Fruit fly (Drosophila melanogaster) Kc167 (cell line): ENCODE data around the gene CG4502.

ENCODE experiments used
- Myc ChIP-seq: fragments of >200 bp; optimal IDR thresholded peaks from 2 replicates; lab custom pipeline; 2017; ENCODE audit warnings: missing external identifiers
- Sin3A ChIP-seq: fragments of >200 bp; optimal IDR thresholded peaks from 2 replicates; lab custom pipeline; 2018; ENCODE audit warnings: missing external identifiers
- h ChIP-seq: fragments of >200 bp; optimal IDR thresholded peaks from 3 replicates; lab custom pipeline; 2018; ENCODE audit warnings: missing external identifiers
- psq ChIP-seq: fragments of >200 bp; optimal IDR thresholded peaks from 2 replicates; lab custom pipeline; 2017; ENCODE audit warnings: missing external identifiers

DNA sequence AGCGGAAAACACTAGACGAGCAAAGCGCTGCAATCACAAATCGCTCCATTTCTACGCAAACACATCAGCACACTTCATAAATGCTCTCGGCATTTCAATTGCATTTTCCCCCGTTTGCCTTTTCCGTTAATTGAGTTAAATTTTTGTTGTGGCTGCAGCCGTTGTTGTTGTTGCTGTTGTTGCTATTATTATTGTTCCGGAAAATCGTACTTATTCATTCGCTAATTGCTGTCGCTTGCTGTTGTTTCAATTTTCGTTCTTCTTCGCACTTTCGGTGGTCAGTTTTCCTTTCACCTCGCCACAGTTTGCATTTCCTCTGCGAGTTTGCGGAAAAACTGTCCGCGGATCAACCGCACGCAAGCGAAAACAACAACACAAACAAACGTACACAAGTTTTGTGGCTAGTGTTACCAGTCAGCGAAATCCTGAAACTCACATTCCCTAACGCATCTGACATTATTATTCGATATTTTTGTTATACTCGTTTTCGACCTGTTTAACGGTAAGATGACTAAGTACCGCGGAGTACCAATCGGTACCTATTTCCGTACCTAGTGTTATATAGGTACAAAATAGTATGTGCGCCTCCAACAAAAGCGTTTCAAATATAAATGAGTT lies 15.7 kb upstream of the CG4502 start, which contains the start of gene CG13784:
- TF ChIP-seq Sin3A (lab: Kevin White, UChicago) (no peak), Myc (lab: Kevin White, UChicago) (no peak), h (lab: Kevin White, UChicago) (no peak), psq (lab: Kevin White, UChicago) (no peak)
